Fruit fly (Drosophila melanogaster) whole organism, embryonic: ENCODE results near the gene Crg-1.

ENCODE experiments used
- CG10274 ChIP-seq: fragments of 200-800 bp; sonication (Bioruptor generic); optimal IDR thresholded peaks from 3 replicates; lab custom pipeline; 2017; ENCODE audit warnings: missing biosample characterization, mild to moderate bottlenecking, missing genetic modification characterization
- CG10462 ChIP-seq: fragments of 200-800 bp; sonication (Bioruptor generic); optimal IDR thresholded peaks from 2 replicates; lab custom pipeline; 2016; ENCODE audit warnings: missing biosample characterization, missing genetic modification characterization
- CG10654 ChIP-seq: fragments of 200-800 bp; sonication (Bioruptor generic); optimal IDR thresholded peaks from 2 replicates; lab custom pipeline; 2016; ENCODE audit warnings: missing biosample characterization, missing genetic modification characterization
- CG11695 ChIP-seq: fragments of 200-800 bp; sonication (Bioruptor generic); IDR thresholded peaks from 3 replicates; pipeline ENCODE4 v1.3.6; 2022; ENCODE audit warnings: missing biosample characterization, missing genetic modification characterization
- CG12236 ChIP-seq: fragments of 200-800 bp; sonication (Bioruptor generic); optimal IDR thresholded peaks from 2 replicates; lab custom pipeline; 2016; ENCODE audit warnings: missing biosample characterization, missing genetic modification characterization
- CG13424 ChIP-seq: fragments of 200-800 bp; sonication (Bioruptor generic); optimal IDR thresholded peaks from 2 replicates; lab custom pipeline; 2019; ENCODE audit warnings: missing biosample characterization, mild to moderate bottlenecking, missing genetic modification characterization, moderate library complexity
- CG13775 ChIP-seq: fragments of 200-800 bp; sonication (Bioruptor generic); optimal IDR thresholded peaks from 3 replicates; lab custom pipeline; 2017; ENCODE audit warnings: missing biosample characterization, mild to moderate bottlenecking, missing genetic modification characterization
- CG14860 ChIP-seq: fragments of 200-800 bp; sonication (Bioruptor generic); IDR thresholded peaks from 3 replicates; pipeline ENCODE4 v1.3.6; 2022; ENCODE audit warnings: missing biosample characterization, missing genetic modification characterization; ENCODE audit not compliant: partially characterized antibody
- CG14965 ChIP-seq: fragments of 200-800 bp; sonication (Bioruptor generic); optimal IDR thresholded peaks from 2 replicates; lab custom pipeline; 2016; ENCODE audit warnings: missing biosample characterization, missing genetic modification characterization, borderline replicate concordance
- CG1602 ChIP-seq: fragments of 200-800 bp; sonication (Bioruptor generic); optimal IDR thresholded peaks from 3 replicates; lab custom pipeline; 2016; ENCODE audit warnings: missing biosample characterization, missing genetic modification characterization
- CG18764 ChIP-seq: fragments of 200-800 bp; sonication (Bioruptor generic); optimal IDR thresholded peaks from 3 replicates; lab custom pipeline; 2016; ENCODE audit warnings: missing biosample characterization, missing genetic modification characterization
- CG2120 ChIP-seq: fragments of 200-800 bp; sonication (Bioruptor generic); optimal IDR thresholded peaks from 3 replicates; lab custom pipeline; 2016; ENCODE audit warnings: missing biosample characterization, missing genetic modification characterization
- CG6175 ChIP-seq: fragments of 200-800 bp; sonication (Bioruptor generic); IDR thresholded peaks from 3 replicates; pipeline ENCODE4 v1.3.6; 2022; ENCODE audit warnings: missing biosample characterization, missing genetic modification characterization
- CG7556 ChIP-seq: fragments of 200-800 bp; sonication (Bioruptor generic); optimal IDR thresholded peaks from 2 replicates; lab custom pipeline; 2017; ENCODE audit warnings: missing biosample characterization, mild to moderate bottlenecking, missing genetic modification characterization
- CG7928 ChIP-seq: fragments of 200-800 bp; sonication (Bioruptor generic); optimal IDR thresholded peaks from 2 replicates; lab custom pipeline; 2017; ENCODE audit warnings: missing biosample characterization, mild to moderate bottlenecking, missing genetic modification characterization
- CG8924 ChIP-seq: fragments of 200-800 bp; optimal IDR thresholded peaks from 3 replicates; lab custom pipeline; 2019; ENCODE audit warnings: missing biosample characterization, mild to moderate bottlenecking, missing genetic modification characterization, moderate library complexity
- CkIIα-i1 ChIP-seq: fragments of 200-800 bp; sonication (Bioruptor generic); IDR thresholded peaks from 2 replicates; pipeline ENCODE4 v1.3.6; 2022; ENCODE audit warnings: missing biosample characterization, missing genetic modification characterization
- CrebB ChIP-seq: fragments of 200-800 bp; sonication (Bioruptor generic); optimal IDR thresholded peaks from 3 replicates; lab custom pipeline; 2018; ENCODE audit warnings: missing biosample characterization, mild to moderate bottlenecking, missing genetic modification characterization
- Ets65A ChIP-seq: fragments of 200-800 bp; sonication (Bioruptor generic); peaks from one replicate; lab custom pipeline; 2016; ENCODE audit warnings: missing biosample characterization, missing genetic modification characterization
- HLH3B ChIP-seq: fragments of 200-800 bp; sonication (Bioruptor generic); IDR thresholded peaks from 2 replicates; pipeline ENCODE4 v1.3.6; 2022; ENCODE audit warnings: missing biosample characterization, missing genetic modification characterization
- Med ChIP-seq: fragments of 200-800 bp; sonication (Bioruptor generic); peaks from one replicate; lab custom pipeline; 2016; ENCODE audit warnings: missing biosample characterization, missing genetic modification characterization, mild to moderate bottlenecking, inconsistent platforms, moderate library complexity
- Mes4 ChIP-seq: fragments of 200-800 bp; sonication (Bioruptor generic); optimal IDR thresholded peaks from 2 replicates; lab custom pipeline; 2016; ENCODE audit warnings: missing biosample characterization, missing genetic modification characterization
- NK7.1 ChIP-seq: fragments of 200-800 bp; sonication (Bioruptor generic); optimal IDR thresholded peaks from 3 replicates; lab custom pipeline; 2016; ENCODE audit warnings: missing biosample characterization, missing genetic modification characterization
- Nf-YB ChIP-seq: fragments of 200-800 bp; sonication (Bioruptor generic); optimal IDR thresholded peaks from 3 replicates; lab custom pipeline; 2019; ENCODE audit warnings: missing biosample characterization, mild to moderate bottlenecking, missing genetic modification characterization, moderate library complexity
- PHDP ChIP-seq: fragments of 200-800 bp; sonication (Bioruptor generic); optimal IDR thresholded peaks from 3 replicates; lab custom pipeline; 2018; ENCODE audit warnings: missing biosample characterization, mild to moderate bottlenecking, missing genetic modification characterization, moderate library complexity
- Rfx ChIP-seq: fragments of 200-800 bp; sonication (Bioruptor generic); IDR thresholded peaks from 2 replicates; pipeline ENCODE4 v1.3.6; 2022; ENCODE audit warnings: missing biosample characterization, missing genetic modification characterization
- Xbp1 ChIP-seq: fragments of 200-800 bp; sonication (Bioruptor generic); optimal IDR thresholded peaks from 3 replicates; lab custom pipeline; 2016; ENCODE audit warnings: missing biosample characterization, mild to moderate bottlenecking, missing genetic modification characterization
- ac ChIP-seq: fragments of 200-800 bp; sonication (Bioruptor generic); optimal IDR thresholded peaks from 3 replicates; lab custom pipeline; 2017; ENCODE audit warnings: missing biosample characterization, mild to moderate bottlenecking, missing genetic modification characterization
- ase ChIP-seq: fragments of 200-800 bp; sonication (Bioruptor generic); IDR thresholded peaks from 3 replicates; pipeline ENCODE4 v1.3.6; 2022; ENCODE audit warnings: missing biosample characterization, missing genetic modification characterization
- bab2 ChIP-seq: fragments of 200-800 bp; sonication (Bioruptor generic); optimal IDR thresholded peaks from 2 replicates; lab custom pipeline; 2016; ENCODE audit warnings: missing biosample characterization, missing genetic modification characterization
- bcd ChIP-seq: fragments of 200-800 bp; sonication (Bioruptor generic); optimal IDR thresholded peaks from 2 replicates; lab custom pipeline; 2017; ENCODE audit warnings: missing biosample characterization, mild to moderate bottlenecking, missing genetic modification characterization
- bowl ChIP-seq: fragments of 200-800 bp; sonication (Bioruptor generic); IDR thresholded peaks from 2 replicates; pipeline ENCODE4 v1.3.6; 2022; ENCODE audit warnings: missing biosample characterization, missing genetic modification characterization
- cg ChIP-seq: fragments of 200-800 bp; sonication (Bioruptor generic); optimal IDR thresholded peaks from 3 replicates; lab custom pipeline; 2019; ENCODE audit warnings: missing biosample characterization, mild to moderate bottlenecking, missing genetic modification characterization, moderate library complexity
- chn ChIP-seq: fragments of 200-800 bp; sonication (Bioruptor generic); optimal IDR thresholded peaks from 2 replicates; lab custom pipeline; 2016; ENCODE audit warnings: missing biosample characterization, missing genetic modification characterization
- danr ChIP-seq: fragments of 200-800 bp; sonication (Bioruptor generic); IDR thresholded peaks from 2 replicates; pipeline ENCODE4 v1.3.6; 2022; ENCODE audit warnings: missing biosample characterization, missing genetic modification characterization
- disco-r ChIP-seq: fragments of 200-800 bp; sonication (Bioruptor generic); optimal IDR thresholded peaks from 2 replicates; lab custom pipeline; 2016; ENCODE audit warnings: missing biosample characterization, missing genetic modification characterization
- gce ChIP-seq: fragments of 200-800 bp; sonication (Bioruptor generic); IDR thresholded peaks from 3 replicates; pipeline ENCODE4 v1.3.6; 2022; ENCODE audit warnings: missing biosample characterization, missing genetic modification characterization
- kni ChIP-seq: fragments of 200-800 bp; sonication (Bioruptor generic); optimal IDR thresholded peaks from 3 replicates; lab custom pipeline; 2017; ENCODE audit warnings: mild to moderate bottlenecking, missing biosample characterization, missing genetic modification reagents, missing genetic modification characterization
- lmd ChIP-seq: fragments of 200-800 bp; sonication (Bioruptor generic); IDR thresholded peaks from 2 replicates; pipeline ENCODE4 v1.3.6; 2022; ENCODE audit warnings: missing biosample characterization, missing genetic modification characterization
- lov ChIP-seq, 2 experiments: fragments of 200-800 bp in 1 of 2; fragments of >200 bp in 1 of 2; sonication (Bioruptor generic) in 1 of 2; IDR thresholded peaks in 1 of 2; optimal IDR thresholded peaks in 1 of 2; 2 replicates in 1 of 2; 3 replicates in 1 of 2; pipeline versions ENCODE4 v1.3.6 to Lab custom; 2017 to 2022; ENCODE audit warnings: missing biosample characterization in 1 of 2, missing genetic modification characterization in 1 of 2
- pb ChIP-seq: fragments of 200-800 bp; sonication (Bioruptor generic); optimal IDR thresholded peaks from 3 replicates; lab custom pipeline; 2016; ENCODE audit warnings: missing biosample characterization, missing genetic modification characterization
- psq ChIP-seq: fragments of 200-800 bp; sonication (Bioruptor generic); optimal IDR thresholded peaks from 2 replicates; lab custom pipeline; 2017; ENCODE audit warnings: missing biosample characterization, missing genetic modification characterization
- salm ChIP-seq: fragments of 200-800 bp; sonication (Bioruptor generic); optimal IDR thresholded peaks from 2 replicates; lab custom pipeline; 2018; ENCODE audit warnings: missing biosample characterization, mild to moderate bottlenecking, missing genetic modification characterization
- scrt ChIP-seq: fragments of 200-800 bp; sonication (Bioruptor generic); optimal IDR thresholded peaks from 2 replicates; lab custom pipeline; 2018; ENCODE audit warnings: missing biosample characterization, mild to moderate bottlenecking, missing genetic modification characterization, moderate library complexity
- sr ChIP-seq: fragments of 200-800 bp; sonication (Bioruptor generic); IDR thresholded peaks from 3 replicates; pipeline ENCODE4 v1.3.6; 2022; ENCODE audit warnings: missing biosample characterization, missing genetic modification characterization
- wor ChIP-seq: fragments of 200-800 bp; sonication (Bioruptor generic); IDR thresholded peaks from 2 replicates; pipeline ENCODE4 v1.3.6; 2022; ENCODE audit warnings: missing biosample characterization, missing genetic modification characterization
- zen ChIP-seq: fragments of 200-800 bp; sonication (Bioruptor generic); optimal IDR thresholded peaks from 3 replicates; lab custom pipeline; 2018; ENCODE audit warnings: missing biosample characterization, mild to moderate bottlenecking, missing genetic modification characterization, moderate library complexity

Gene Crg-1

dm6 chrX:3772811-3773740 is 19.9 kb upstream of the Crg-1 start (continued):
- TF ChIP-seq CG10462 (GFP tag; lab: Kevin White, UChicago), result peak; percentile 5
- TF ChIP-seq psq, result peak; percentile 87
- peak; percentile 54 for TF ChIP-seq CrebB (tag; lab: Kevin White, UChicago)
- TF ChIP-seq CG10274, result peak; percentile 55
- TF ChIP-seq bab2 (GFP tag; lab: Kevin White, UChicago), result peak; percentile 27
- TF ChIP-seq CG6175 (GFP tag; lab: Robert Waterston, UW), result no peak
- peak; percentile 90 for TF ChIP-seq Med
- peak; percentile 57; the same call in 1 of the 2 replicates for TF ChIP-seq danr (GFP tag; lab: Robert Waterston, UW)
- peak; percentile 60 for TF ChIP-seq Nf-YB (GFP tag; lab: Kevin White, UChicago)
- peak; percentile 76 for TF ChIP-seq scrt (GFP tag; lab: Kevin White, UChicago)
- peak; percentile 44 for TF ChIP-seq chn (GFP tag; lab: Kevin White, UChicago)
- peak; percentile 30 for TF ChIP-seq CG18764 (GFP tag; lab: Kevin White, UChicago)
- peak; percentile 31 for TF ChIP-seq CG7928
- no peak for TF ChIP-seq pb (GFP tag; lab: Kevin White, UChicago)
- no peak for TF ChIP-seq Mes4
- peak; percentile 49 for TF ChIP-seq cg (GFP tag; lab: Kevin White, UChicago)
- TF ChIP-seq CG13775 (GFP tag; lab: Kevin White, UChicago), result peak; percentile 72
- 0 out of 2 replicates have a peak, but pooled peaks have one; percentile 16 for TF ChIP-seq HLH3B (GFP tag; lab: Robert Waterston, UW)
- no peak for TF ChIP-seq ac (GFP tag; lab: Kevin White, UChicago)
- TF ChIP-seq lov (optimal IDR thresholded peaks at IDR 0.05; lab: Kevin White, UChicago), result no peak
- no peak for TF ChIP-seq lov (GFP tag; IDR thresholded peaks at IDR 0.05; lab: Robert Waterston, UW)
- TF ChIP-seq CG2120 (GFP tag; lab: Kevin White, UChicago), result peak; percentile 87

- peak; percentile 86 for TF ChIP-seq CG7556 (GFP tag; lab: Kevin White, UChicago)
- TF ChIP-seq CG13424 (tag; lab: Kevin White, UChicago), result peak; percentile 91
- TF ChIP-seq bowl (GFP tag; lab: Robert Waterston, UW), result peak; percentile 79
- peak; percentile 94 for TF ChIP-seq lmd (GFP tag; lab: Robert Waterston, UW)
- peak; percentile 88 for TF ChIP-seq bcd (GFP tag; lab: Kevin White, UChicago)
- peak; percentile 92 for TF ChIP-seq bab2 (GFP tag; lab: Kevin White, UChicago)
- TF ChIP-seq ase (GFP tag; lab: Robert Waterston, UW), result peak; percentile 81; the same call in 2 of the 3 replicates
- peak; percentile 95 for TF ChIP-seq PHDP (tag; lab: Kevin White, UChicago)
- peak; percentile 42; the same call in 1 of the 2 replicates for TF ChIP-seq CkIIα-i1
- TF ChIP-seq CG14965 (GFP tag; lab: Kevin White, UChicago), result peak; percentile 17
- TF ChIP-seq CrebB (tag; lab: Kevin White, UChicago), result peak; percentile 92
- TF ChIP-seq CG10654, result peak; percentile 77
- TF ChIP-seq disco-r (GFP tag; lab: Kevin White, UChicago), result peak; percentile 75
- TF ChIP-seq sr (GFP tag; lab: Robert Waterston, UW), result peak; percentile 40; the same call in 1 of the 3 replicates
- TF ChIP-seq CG14860 (GFP tag; lab: Robert Waterston, UW), result no peak
- TF ChIP-seq CG8924 (tag; lab: Kevin White, UChicago), result peak; percentile 94
- TF ChIP-seq kni, result peak; percentile 26
- peak; percentile 83 for TF ChIP-seq zen (tag; lab: Kevin White, UChicago)
- peak; percentile 40 for TF ChIP-seq CG12236 (GFP tag; lab: Kevin White, UChicago)
- TF ChIP-seq salm, result peak; percentile 68
- peak; percentile 69 for TF ChIP-seq Mes4
- TF ChIP-seq wor, result peak; percentile 63
- TF ChIP-seq Ets65A (GFP tag; lab: Kevin White, UChicago), result peak; percentile 96
- peak; percentile 91 for TF ChIP-seq CG11695 (GFP tag; lab: Robert Waterston, UW)
- TF ChIP-seq CG10462 (GFP tag; lab: Kevin White, UChicago), result peak; percentile 70
- TF ChIP-seq NK7.1 (GFP tag; lab: Kevin White, UChicago), result peak; percentile 71
- TF ChIP-seq Rfx (GFP tag; lab: Robert Waterston, UW), result peak; percentile 98
- peak; percentile 89 for TF ChIP-seq Xbp1 (GFP tag; lab: Kevin White, UChicago)
- peak; percentile 72 for TF ChIP-seq CG1602
- TF ChIP-seq gce (GFP tag; lab: Robert Waterston, UW), result peak; percentile 71; the same call in 1 of the 3 replicates
These were observed 18.7 kb upstream of the Crg-1 start for dm6 chrX:3774277-3774676.
